Worm (Caenorhabditis elegans) whole organism, mixed stage, embryonic: ENCODE results near the gene pqn-73.

Experiments used
- bed-3 ChIP-seq: fragments of 200-800 bp; sonication (Bioruptor generic); optimal IDR thresholded peaks from 3 replicates; lab custom pipeline; 2018; ENCODE audit warnings: mild to moderate bottlenecking, missing genetic modification characterization, moderate library complexity, missing compliant biosample characterization
- blmp-1 ChIP-seq: fragments of 150-350 bp; optimal IDR thresholded peaks from 2 replicates; lab custom pipeline; 2014; ENCODE audit warnings: missing biosample characterization, missing genetic modification characterization
- cnd-1 ChIP-seq: fragments of 200-800 bp; sonication (Bioruptor generic); optimal IDR thresholded peaks from 2 replicates; lab custom pipeline; 2018; ENCODE audit warnings: mild to moderate bottlenecking, missing genetic modification characterization, missing compliant biosample characterization
- elt-3 ChIP-seq: fragments of 150-350 bp; optimal IDR thresholded peaks from 2 replicates; lab custom pipeline; 2014; ENCODE audit warnings: missing biosample characterization, missing genetic modification characterization
- flh-1 ChIP-seq: fragments of 200-800 bp; sonication (Bioruptor generic); optimal IDR thresholded peaks from 2 replicates; lab custom pipeline; 2018; ENCODE audit warnings: mild to moderate bottlenecking, missing genetic modification characterization, moderate library complexity, missing compliant biosample characterization
- lin-13 ChIP-seq: fragments of 150-350 bp; optimal IDR thresholded peaks from 2 replicates; lab custom pipeline; 2014; ENCODE audit warnings: missing biosample characterization, missing genetic modification characterization
- nhr-12 ChIP-seq: fragments of 150-350 bp; optimal IDR thresholded peaks from 2 replicates; lab custom pipeline; 2014; ENCODE audit warnings: missing biosample characterization, missing genetic modification characterization
- nhr-76 ChIP-seq: sonication (generic microtip); optimal IDR thresholded peaks from 2 replicates; lab custom pipeline; 2017; ENCODE audit warnings: missing biosample characterization, missing genetic modification characterization
- pha-4 ChIP-seq: fragments of 150-350 bp; optimal IDR thresholded peaks from 2 replicates; lab custom pipeline; 2018; ENCODE audit warnings: missing biosample characterization, missing genetic modification reagents, missing genetic modification characterization
- sem-2 ChIP-seq: fragments of 200-800 bp; sonication (Bioruptor generic); optimal IDR thresholded peaks from 2 replicates; lab custom pipeline; 2018; ENCODE audit warnings: mild to moderate bottlenecking, missing genetic modification characterization, missing compliant biosample characterization
- unc-39 ChIP-seq: fragments of 150-350 bp; optimal IDR thresholded peaks from 2 replicates; lab custom pipeline; 2014; ENCODE audit warnings: missing biosample characterization, missing genetic modification characterization
- unc-62 ChIP-seq: fragments of 150-350 bp; optimal IDR thresholded peaks from 2 replicates; lab custom pipeline; 2014; ENCODE audit warnings: missing biosample characterization, missing genetic modification reagents, missing genetic modification characterization

DNA sequence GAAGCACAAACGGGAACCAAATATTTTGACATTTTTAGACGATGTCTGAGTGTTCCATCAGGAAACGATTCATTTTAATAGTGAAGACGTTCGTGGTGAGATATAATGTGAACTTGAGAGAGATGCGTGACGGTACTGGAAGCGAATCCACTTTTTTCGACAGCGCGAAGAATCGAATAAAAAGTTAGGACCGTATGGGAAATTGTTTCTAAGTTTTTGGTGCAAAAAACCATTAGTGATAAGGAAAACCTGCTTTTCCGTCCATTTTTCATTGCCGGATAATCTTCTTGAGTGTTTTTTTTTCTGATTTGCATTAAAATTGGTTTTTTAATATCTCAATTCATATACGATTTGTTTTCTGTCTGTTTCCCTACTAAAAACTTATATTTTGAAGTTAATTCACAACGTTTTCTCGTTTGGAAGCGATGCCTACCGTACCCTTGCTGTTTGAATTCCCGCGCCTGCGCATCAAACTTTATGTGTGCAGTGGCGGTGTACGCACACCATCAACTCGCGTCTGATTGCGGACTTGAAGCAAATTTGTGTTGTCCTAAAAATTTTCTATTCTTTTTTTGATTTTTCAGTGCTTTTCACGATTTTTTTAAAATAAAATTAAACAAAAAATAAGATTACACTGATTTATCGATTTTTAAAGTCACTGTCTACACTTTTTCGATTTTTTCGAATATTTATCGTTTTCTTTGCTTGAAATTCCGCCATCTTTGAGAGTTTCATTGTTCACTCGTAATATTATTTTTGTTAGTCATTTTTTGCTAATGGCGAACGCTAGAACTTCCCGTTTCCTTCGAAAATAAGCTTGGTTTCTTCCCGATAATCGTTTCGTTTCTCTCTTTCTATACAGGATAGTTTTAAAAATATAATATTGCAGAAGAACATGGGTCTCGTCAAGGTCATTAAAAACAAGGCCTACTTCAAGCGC is 28.8 kb downstream of the pqn-73 start, which contains the start of the genes col-38 and rpl-5:
- no peak for TF ChIP-seq elt-3
- TF ChIP-seq flh-1, result no peak
- peak; percentile 32 for TF ChIP-seq unc-62 (GFP tag; lab: Kevin White, UChicago)
- peak; percentile 39 for TF ChIP-seq cnd-1 (tag; lab: Kevin White, UChicago)
- TF ChIP-seq nhr-12 (tag; lab: Kevin White, UChicago), result no peak
- no peak for TF ChIP-seq sem-2 (GFP tag; lab: Kevin White, UChicago)
- no peak for TF ChIP-seq blmp-1 (tag; lab: Kevin White, UChicago)
- peak; percentile 90 for TF ChIP-seq pha-4 (tag; lab: Kevin White, UChicago)
- peak; percentile 87 for TF ChIP-seq lin-13 (tag; lab: Kevin White, UChicago)
- TF ChIP-seq bed-3, result no peak
- TF ChIP-seq unc-39 (tag; lab: Kevin White, UChicago), result no peak
- TF ChIP-seq nhr-76, result no peak
